Fruit fly (Drosophila melanogaster) whole organism, embryonic: Measurements from ENCODE around the gene Tim9b.

ENCODE experiments used
- ATbp ChIP-seq: fragments of 200-800 bp; sonication (Bioruptor generic); optimal IDR thresholded peaks from 2 replicates; lab custom pipeline; 2017; ENCODE audit warnings: missing biosample characterization, mild to moderate bottlenecking, missing genetic modification characterization, missing genetic modification reagents
- Abd-B ChIP-seq: fragments of 200-800 bp; sonication (Bioruptor generic); optimal IDR thresholded peaks from 2 replicates; lab custom pipeline; 2018; ENCODE audit warnings: missing biosample characterization, mild to moderate bottlenecking, missing genetic modification characterization, moderate library complexity
- Awh ChIP-seq: fragments of 200-800 bp; sonication (Bioruptor generic); IDR thresholded peaks from 2 replicates; pipeline ENCODE4, ENCODE4 v1.3.6; 2022; ENCODE audit warnings: missing biosample characterization, missing genetic modification characterization
- CG10274 ChIP-seq: fragments of 200-800 bp; sonication (Bioruptor generic); optimal IDR thresholded peaks from 3 replicates; lab custom pipeline; 2017; ENCODE audit warnings: missing biosample characterization, mild to moderate bottlenecking, missing genetic modification characterization
- CG10431 ChIP-seq: fragments of 200-800 bp; sonication (Bioruptor generic); optimal IDR thresholded peaks from 3 replicates; lab custom pipeline; 2018; ENCODE audit warnings: missing biosample characterization, mild to moderate bottlenecking, missing genetic modification characterization
- CG10654 ChIP-seq: fragments of 200-800 bp; sonication (Bioruptor generic); optimal IDR thresholded peaks from 2 replicates; lab custom pipeline; 2016; ENCODE audit warnings: missing biosample characterization, missing genetic modification characterization
- CG11085 ChIP-seq: fragments of 200-800 bp; sonication (Bioruptor generic); IDR thresholded peaks from 2 replicates; pipeline ENCODE4 v1.3.6; 2022; ENCODE audit warnings: missing biosample characterization, missing genetic modification characterization
- CG11504 ChIP-seq: fragments of 200-800 bp; sonication (Bioruptor generic); optimal IDR thresholded peaks from 3 replicates; lab custom pipeline; 2019; ENCODE audit warnings: missing biosample characterization, mild to moderate bottlenecking, missing genetic modification characterization, moderate library complexity
- CG12744 ChIP-seq: fragments of 200-800 bp; sonication (Bioruptor generic); optimal IDR thresholded peaks from 2 replicates; lab custom pipeline; 2016; ENCODE audit warnings: missing biosample characterization, missing genetic modification characterization
- CG13123 ChIP-seq: fragments of 200-800 bp; sonication (Bioruptor generic); optimal IDR thresholded peaks from 2 replicates; lab custom pipeline; 2016; ENCODE audit warnings: missing biosample characterization, missing genetic modification characterization
- CG13775 ChIP-seq: fragments of 200-800 bp; sonication (Bioruptor generic); optimal IDR thresholded peaks from 3 replicates; lab custom pipeline; 2017; ENCODE audit warnings: missing biosample characterization, mild to moderate bottlenecking, missing genetic modification characterization
- CG17361 ChIP-seq: fragments of 200-800 bp; sonication (Bioruptor generic); IDR thresholded peaks from 3 replicates; pipeline ENCODE4 v1.3.6; 2022; ENCODE audit warnings: missing biosample characterization, missing genetic modification characterization
- CG18011 ChIP-seq: fragments of 200-800 bp; sonication (Bioruptor generic); optimal IDR thresholded peaks from 2 replicates; lab custom pipeline; 2017; ENCODE audit warnings: missing biosample characterization, missing genetic modification characterization, mild to moderate bottlenecking, moderate library complexity, missing genotype
- CG2678 ChIP-seq: fragments of 200-800 bp; sonication (Bioruptor generic); optimal IDR thresholded peaks from 3 replicates; lab custom pipeline; 2019; ENCODE audit warnings: missing biosample characterization, mild to moderate bottlenecking, missing genetic modification characterization, moderate library complexity
- CG2712 ChIP-seq: fragments of 200-800 bp; optimal IDR thresholded peaks from 3 replicates; lab custom pipeline; 2019; ENCODE audit warnings: missing biosample characterization, mild to moderate bottlenecking, missing genetic modification characterization, moderate library complexity
- CG30403 ChIP-seq: fragments of 200-800 bp; sonication (Bioruptor generic); optimal IDR thresholded peaks from 3 replicates; lab custom pipeline; 2016; ENCODE audit warnings: missing biosample characterization, missing genetic modification characterization
- CG30431 ChIP-seq: fragments of 200-800 bp; sonication (Bioruptor generic); optimal IDR thresholded peaks from 2 replicates; lab custom pipeline; 2017; ENCODE audit warnings: missing biosample characterization, missing genetic modification characterization
- CG32532 ChIP-seq: fragments of 200-800 bp; sonication (Bioruptor generic); IDR thresholded peaks from 2 replicates; pipeline ENCODE4 v1.3.6; 2022; ENCODE audit warnings: missing biosample characterization, missing genetic modification characterization
- CG4707 ChIP-seq: fragments of 200-800 bp; sonication (Bioruptor generic); optimal IDR thresholded peaks from 2 replicates; lab custom pipeline; 2018; ENCODE audit warnings: missing biosample characterization, mild to moderate bottlenecking, missing genetic modification characterization, moderate library complexity
- CG6689 ChIP-seq: fragments of 200-800 bp; sonication (Bioruptor generic); IDR thresholded peaks from 2 replicates; pipeline ENCODE4 v1.3.6; 2022; ENCODE audit warnings: missing biosample characterization, missing genetic modification characterization
- CG6765 ChIP-seq: fragments of 200-800 bp; sonication (Bioruptor generic); optimal IDR thresholded peaks from 3 replicates; lab custom pipeline; 2017; ENCODE audit warnings: missing biosample characterization, mild to moderate bottlenecking, missing genetic modification characterization
- CG7556 ChIP-seq: fragments of 200-800 bp; sonication (Bioruptor generic); optimal IDR thresholded peaks from 2 replicates; lab custom pipeline; 2017; ENCODE audit warnings: missing biosample characterization, mild to moderate bottlenecking, missing genetic modification characterization
- CG7839 ChIP-seq: fragments of 200-800 bp; sonication (Bioruptor generic); optimal IDR thresholded peaks from 3 replicates; lab custom pipeline; 2018; ENCODE audit warnings: missing biosample characterization, mild to moderate bottlenecking, missing genetic modification characterization, moderate library complexity
- CG8388 ChIP-seq: fragments of 200-800 bp; sonication (Bioruptor generic); optimal IDR thresholded peaks from 2 replicates; lab custom pipeline; 2019; ENCODE audit warnings: missing biosample characterization, mild to moderate bottlenecking, missing genetic modification characterization, moderate library complexity
- CG9437 ChIP-seq: fragments of 200-800 bp; sonication (Bioruptor generic); optimal IDR thresholded peaks from 2 replicates; lab custom pipeline; 2018; ENCODE audit warnings: missing biosample characterization, mild to moderate bottlenecking, missing genetic modification characterization
- CG9609 ChIP-seq: fragments of 200-800 bp; sonication (Bioruptor generic); optimal IDR thresholded peaks from 3 replicates; lab custom pipeline; 2016; ENCODE audit warnings: missing biosample characterization, missing genetic modification characterization
- CTCF ChIP-seq: fragments of 200-800 bp; sonication (Bioruptor generic); optimal IDR thresholded peaks from 2 replicates; lab custom pipeline; 2017; ENCODE audit warnings: missing biosample characterization, mild to moderate bottlenecking, missing genetic modification characterization, moderate library complexity
- Chrac-16 ChIP-seq: fragments of 200-800 bp; sonication (Bioruptor generic); optimal IDR thresholded peaks from 3 replicates; lab custom pipeline; 2016; ENCODE audit warnings: missing biosample characterization, missing genetic modification characterization
- Dek ChIP-seq: fragments of 200-800 bp; sonication (Bioruptor generic); optimal IDR thresholded peaks from 3 replicates; lab custom pipeline; 2019; ENCODE audit warnings: missing biosample characterization, mild to moderate bottlenecking, missing genetic modification characterization, moderate library complexity
- Dip2 ChIP-seq: fragments of 200-800 bp; sonication (Bioruptor generic); IDR thresholded peaks from 2 replicates; pipeline ENCODE4 v1.3.6; 2022; ENCODE audit warnings: missing biosample characterization, missing genetic modification characterization
- Ets65A ChIP-seq: fragments of 200-800 bp; sonication (Bioruptor generic); peaks from one replicate; lab custom pipeline; 2016; ENCODE audit warnings: missing biosample characterization, missing genetic modification characterization
- Gug ChIP-seq: fragments of 200-800 bp; sonication (Bioruptor generic); IDR thresholded peaks from 4 replicates; pipeline ENCODE4 v1.3.6; 2022; ENCODE audit warnings: missing biosample characterization, missing genetic modification characterization
- Hand ChIP-seq: fragments of 200-800 bp; sonication (Bioruptor generic); optimal IDR thresholded peaks from 2 replicates; lab custom pipeline; 2017; ENCODE audit warnings: mild to moderate bottlenecking, missing biosample characterization, missing genetic modification reagents, missing genetic modification characterization
- HmgD ChIP-seq: fragments of 200-800 bp; sonication (Bioruptor generic); optimal IDR thresholded peaks from 3 replicates; lab custom pipeline; 2016; ENCODE audit warnings: missing biosample characterization, missing genetic modification characterization
- Hr3 ChIP-seq: fragments of 200-800 bp; sonication (Bioruptor generic); optimal IDR thresholded peaks from 3 replicates; lab custom pipeline; 2016; ENCODE audit warnings: missing biosample characterization, missing genetic modification characterization
- Hsf ChIP-seq: fragments of 200-800 bp; sonication (Bioruptor generic); optimal IDR thresholded peaks from 3 replicates; lab custom pipeline; 2016; ENCODE audit warnings: missing biosample characterization, missing genetic modification characterization
- Neu2 ChIP-seq: fragments of 200-800 bp; sonication (Bioruptor generic); optimal IDR thresholded peaks from 3 replicates; lab custom pipeline; 2016; ENCODE audit warnings: missing biosample characterization, missing genetic modification characterization, borderline replicate concordance
- Oli ChIP-seq: fragments of 200-800 bp; sonication (Bioruptor generic); optimal IDR thresholded peaks from 2 replicates; lab custom pipeline; 2018; ENCODE audit warnings: missing biosample characterization, mild to moderate bottlenecking, missing genetic modification characterization, moderate library complexity
- ac ChIP-seq: fragments of 200-800 bp; sonication (Bioruptor generic); optimal IDR thresholded peaks from 3 replicates; lab custom pipeline; 2017; ENCODE audit warnings: missing biosample characterization, mild to moderate bottlenecking, missing genetic modification characterization
- crp ChIP-seq, 2 experiments: fragments of 200-800 bp; sonication (Bioruptor generic); optimal IDR thresholded peaks; 2 replicates in 1 of 2; 3 replicates in 1 of 2; lab custom pipeline; 2017; ENCODE audit warnings: missing biosample characterization in 2 of 2, missing genetic modification characterization in 2 of 2, mild to moderate bottlenecking in 1 of 2, moderate library complexity in 1 of 2
- dmrt11E ChIP-seq: fragments of 200-800 bp; sonication (Bioruptor generic); optimal IDR thresholded peaks from 3 replicates; lab custom pipeline; 2018; ENCODE audit warnings: missing biosample characterization, mild to moderate bottlenecking, missing genetic modification characterization, moderate library complexity
- dysf ChIP-seq: fragments of 200-800 bp; sonication (Bioruptor generic); IDR thresholded peaks from 3 replicates; pipeline ENCODE4 v1.3.6; 2022; ENCODE audit warnings: missing biosample characterization, missing genetic modification characterization
- fu2 ChIP-seq: fragments of 200-800 bp; sonication (Bioruptor generic); optimal IDR thresholded peaks from 2 replicates; lab custom pipeline; 2016; ENCODE audit warnings: missing biosample characterization, missing genetic modification characterization
- lbe ChIP-seq: fragments of 200-800 bp; sonication (Bioruptor generic); optimal IDR thresholded peaks from 2 replicates; lab custom pipeline; 2016; ENCODE audit warnings: missing biosample characterization, mild to moderate bottlenecking, missing genetic modification characterization
- prd ChIP-seq, 3 experiments: fragments of >200 bp in 2 of 3; fragments of 200-800 bp in 1 of 3; sonication (Bioruptor generic) in 1 of 3; optimal IDR thresholded peaks in 2 of 3; IDR thresholded peaks in 1 of 3; 2 replicates in 2 of 3; 3 replicates in 1 of 3; pipeline versions ENCODE4 v1.3.6 to Lab custom; 2017 to 2022; ENCODE audit warnings: missing biosample characterization in 1 of 3, missing genetic modification characterization in 1 of 3
- ranshi ChIP-seq: fragments of 200-800 bp; sonication (Bioruptor generic); IDR thresholded peaks from 2 replicates; pipeline ENCODE4 v1.3.6; 2022; ENCODE audit warnings: missing biosample characterization, missing genetic modification characterization
- sc ChIP-seq, 3 experiments: fragments of >200 bp in 2 of 3; fragments of 200-800 bp in 1 of 3; sonication (Bioruptor generic) in 1 of 3; optimal IDR thresholded peaks; 2 replicates in 2 of 3; 3 replicates in 1 of 3; lab custom pipeline; 2017; ENCODE audit warnings: mild to moderate bottlenecking in 1 of 3, missing biosample characterization in 1 of 3, missing genetic modification characterization in 1 of 3, missing genetic modification reagents in 1 of 3
- twi ChIP-seq: fragments of 200-800 bp; optimal IDR thresholded peaks from 2 replicates; lab custom pipeline; 2019; ENCODE audit warnings: missing biosample characterization, mild to moderate bottlenecking, missing genetic modification characterization, moderate library complexity

Gene Tim9b

dm6 chrX:19663196-19663858 lies 45.0 kb upstream of the Tim9b start (continued):
- TF ChIP-seq CG18011, result no peak
- peak; percentile 41 for TF ChIP-seq Abd-B (GFP tag; lab: Kevin White, UChicago)
- 0 out of 2 replicates have a peak, but pooled peaks have one; percentile 13 for TF ChIP-seq Awh (GFP tag; lab: Robert Waterston, UW)
- TF ChIP-seq Chrac-16 (GFP tag; lab: Kevin White, UChicago), result peak; percentile 11
- TF ChIP-seq Neu2 (GFP tag; lab: Kevin White, UChicago), result no peak
- 0 out of 2 replicates have a peak, but pooled peaks have one; percentile 28 for TF ChIP-seq ranshi (GFP tag; lab: Robert Waterston, UW)
- TF ChIP-seq CG17361 (GFP tag; lab: Robert Waterston, UW), result peak; percentile 61; the same call in 2 of the 3 replicates
- peak; percentile 4 for TF ChIP-seq CG30431 (GFP tag; lab: Kevin White, UChicago)
- peak; percentile 73 for TF ChIP-seq CG7839 (tag; lab: Kevin White, UChicago)
- TF ChIP-seq HmgD, result no peak
- TF ChIP-seq prd (optimal IDR thresholded peaks at IDR 0.05; lab: Kevin White, UChicago), result no peak
- TF ChIP-seq prd (GFP tag; IDR thresholded peaks at IDR 0.05; lab: Robert Waterston, UW), result 0 out of 3 replicates have a peak, but pooled peaks have one; percentile 16
- TF ChIP-seq CG13775 (GFP tag; lab: Kevin White, UChicago), result peak; percentile 67
- TF ChIP-seq Oli (tag; lab: Kevin White, UChicago), result peak; percentile 65
- no peak for TF ChIP-seq sc (optimal IDR thresholded peaks at IDR 0.05; lab: Kevin White, UChicago)
- peak; percentile 24 for TF ChIP-seq sc (GFP tag; optimal IDR thresholded peaks at IDR 0.05; lab: Kevin White, UChicago)
- peak; percentile 85 for TF ChIP-seq CG7556 (GFP tag; lab: Kevin White, UChicago)
- no peak for TF ChIP-seq CTCF (GFP tag; lab: Kevin White, UChicago)
- TF ChIP-seq Gug (GFP tag; lab: Robert Waterston, UW), result no peak
- TF ChIP-seq CG12744 (GFP tag; lab: Kevin White, UChicago), result no peak
- peak; percentile 42 for TF ChIP-seq CG6765 (GFP tag; lab: Kevin White, UChicago)
- TF ChIP-seq CG11085, result no peak
- TF ChIP-seq CG10431 (GFP tag; lab: Kevin White, UChicago), result no peak
- TF ChIP-seq crp (GFP tag; optimal IDR thresholded peaks at IDR 0.05; lab: Kevin White, UChicago), result peak in 1 of 2 experiments; percentile 1
- TF ChIP-seq CG8388 (GFP tag; lab: Kevin White, UChicago), result peak; percentile 39
- peak; percentile 72 for TF ChIP-seq CG30403
- peak; percentile 23 for TF ChIP-seq twi (tag; lab: Kevin White, UChicago)
- TF ChIP-seq Dip2, result no peak
- TF ChIP-seq Ets65A, result peak; percentile 66
- no peak for TF ChIP-seq fu2
- TF ChIP-seq CG11504, result peak; percentile 53
- peak; percentile 44 for TF ChIP-seq CG4707 (GFP tag; lab: Kevin White, UChicago)
- TF ChIP-seq ATbp (GFP tag; lab: Kevin White, UChicago), result peak; percentile 24
- TF ChIP-seq CG10654, result no peak
- TF ChIP-seq Dek (tag; lab: Kevin White, UChicago), result peak; percentile 32
- TF ChIP-seq CG2678 (tag; lab: Kevin White, UChicago), result peak; percentile 76
- TF ChIP-seq dysf (GFP tag; lab: Robert Waterston, UW), result peak; percentile 37; the same call in 1 of the 3 replicates
- TF ChIP-seq CG6689 (GFP tag; lab: Robert Waterston, UW), result peak; percentile 29; the same call in 1 of the 2 replicates
- TF ChIP-seq CG9609 (GFP tag; lab: Kevin White, UChicago), result no peak
- no peak for TF ChIP-seq ac (GFP tag; lab: Kevin White, UChicago)
- TF ChIP-seq CG9437 (GFP tag; lab: Kevin White, UChicago), result peak; percentile 76
- TF ChIP-seq dmrt11E (tag; lab: Kevin White, UChicago), result peak; percentile 70
- peak; percentile 25 for TF ChIP-seq Hr3 (GFP tag; lab: Kevin White, UChicago)
- TF ChIP-seq Hand (GFP tag; lab: Kevin White, UChicago), result peak; percentile 43
- TF ChIP-seq Hsf (GFP tag; lab: Kevin White, UChicago), result peak; percentile 34
- TF ChIP-seq CG2712 (tag; lab: Kevin White, UChicago), result peak; percentile 58
- TF ChIP-seq CG10274 (GFP tag; lab: Kevin White, UChicago), result peak; percentile 25
- no peak for TF ChIP-seq CG13123 (GFP tag; lab: Kevin White, UChicago)
- TF ChIP-seq lbe, result no peak
- no peak; the same call in 1 of the 2 replicates for TF ChIP-seq CG32532 (GFP tag; lab: Robert Waterston, UW)
